Worm (Caenorhabditis elegans) whole organism, L4 larva: ENCODE measurements around the gene rbm-28.
"Not testable (repeated sequence)": the region's sequence is repeated elsewhere in the genome, so short reads cannot be mapped to it uniquely, and the experiment has no call there.

Experiments
- R02D3.7 ChIP-seq: fragments of 150-350 bp; sonication (generic microtip); optimal IDR thresholded peaks from 3 replicates; lab custom pipeline; 2014; ENCODE audit warnings: missing biosample characterization, missing genetic modification characterization
- T26A8.4 ChIP-seq: fragments of 200-800 bp; sonication (Bioruptor generic); IDR thresholded peaks from 2 replicates; pipeline ENCODE4 v1.3.6; 2022; ENCODE audit warnings: missing genetic modification characterization, missing compliant biosample characterization
- Y5F2A.4 ChIP-seq: fragments of 200-800 bp; sonication (Bioruptor generic); optimal IDR thresholded peaks from 2 replicates; lab custom pipeline; 2018; ENCODE audit warnings: mild to moderate bottlenecking, missing genetic modification characterization, missing compliant biosample characterization
- attf-4 ChIP-seq: sonication (generic microtip); optimal IDR thresholded peaks from 3 replicates; lab custom pipeline; 2017; ENCODE audit warnings: missing biosample characterization, missing genetic modification characterization
- ceh-28 ChIP-seq: fragments of 150-350 bp; optimal IDR thresholded peaks from 2 replicates; lab custom pipeline; 2014; ENCODE audit warnings: missing biosample characterization, missing genetic modification reagents, missing genetic modification characterization
- ctbp-1 ChIP-seq: fragments of 200-800 bp; sonication (Bioruptor generic); IDR thresholded peaks from 2 replicates; pipeline ENCODE4 v1.3.6; 2022; ENCODE audit warnings: missing genetic modification reagents, missing genetic modification characterization, missing compliant biosample characterization
- daf-16 ChIP-seq, 3 experiments: sonication (generic microtip); optimal IDR thresholded peaks; 2 replicates each; lab custom pipeline; 2016 to 2017; ENCODE audit warnings: missing genetic modification characterization in 3 of 3, missing genetic modification reagents in 3 of 3, mild to moderate bottlenecking in 2 of 3, missing compliant biosample characterization in 2 of 3, missing biosample characterization in 1 of 3, moderate library complexity in 1 of 3
- dmd-6 ChIP-seq: fragments of 200-800 bp; sonication (Bioruptor generic); IDR thresholded peaks from 2 replicates; pipeline ENCODE4 v1.3.6; 2022; ENCODE audit warnings: missing genetic modification reagents, missing genetic modification characterization, missing compliant biosample characterization
- duxl-1 ChIP-seq: sonication (generic microtip); optimal IDR thresholded peaks from 2 replicates; lab custom pipeline; 2016; ENCODE audit warnings: mild to moderate bottlenecking, missing genetic modification characterization, moderate library complexity, missing compliant biosample characterization; ENCODE audit not compliant: poor library complexity
- hmg-1.1 ChIP-seq: fragments of 200-800 bp; sonication (Bioruptor generic); IDR thresholded peaks from 2 replicates; pipeline ENCODE4 v1.3.6; 2022; ENCODE audit warnings: missing genetic modification reagents, missing genetic modification characterization, missing compliant biosample characterization
- lin-29 ChIP-seq: fragments of 200-800 bp; sonication (Bioruptor generic); IDR thresholded peaks from 2 replicates; pipeline ENCODE4 v1.3.6; 2022; ENCODE audit warnings: missing genetic modification reagents, missing genetic modification characterization, missing compliant biosample characterization
- lin-38 ChIP-seq: fragments of 200-800 bp; sonication (Bioruptor generic); IDR thresholded peaks from 2 replicates; pipeline ENCODE4 v1.3.6; 2022; ENCODE audit warnings: missing genetic modification reagents, missing genetic modification characterization, missing compliant biosample characterization
- mdl-1 ChIP-seq, 2 experiments: fragments of 150-350 bp in 1 of 2; sonication (generic microtip) in 1 of 2; optimal IDR thresholded peaks; 2 replicates each; lab custom pipeline; 2014 to 2017; ENCODE audit warnings: missing biosample characterization in 2 of 2, missing genetic modification characterization in 2 of 2
- mes-2 ChIP-seq: sonication (generic microtip); optimal IDR thresholded peaks from 2 replicates; lab custom pipeline; 2016; ENCODE audit warnings: missing genotype, mild to moderate bottlenecking, missing genetic modification characterization, missing compliant biosample characterization; ENCODE audit not compliant: poor library complexity, severe bottlenecking
- mxl-2 ChIP-seq: fragments of 200-800 bp; sonication (Bioruptor generic); conservative IDR thresholded peaks from 2 replicates; pipeline ENCODE4 v1.3.6; 2022; ENCODE audit warnings: missing genetic modification reagents, missing genetic modification characterization, missing compliant biosample characterization
- nhr-102 ChIP-seq: sonication (generic microtip); optimal IDR thresholded peaks from 2 replicates; lab custom pipeline; 2016; ENCODE audit warnings: mild to moderate bottlenecking, missing genetic modification characterization, moderate library complexity, missing compliant biosample characterization
- nhr-237 ChIP-seq: sonication (generic microtip); optimal IDR thresholded peaks from 2 replicates; lab custom pipeline; 2017; ENCODE audit warnings: missing biosample characterization, missing genetic modification characterization
- nhr-28 ChIP-seq: fragments of 150-350 bp; optimal IDR thresholded peaks from 2 replicates; lab custom pipeline; 2014; ENCODE audit warnings: missing biosample characterization, missing genetic modification characterization
- nhr-41 ChIP-seq: fragments of 200-800 bp; sonication (Bioruptor generic); IDR thresholded peaks from 2 replicates; pipeline ENCODE4 v1.3.6; 2022; ENCODE audit warnings: missing genetic modification reagents, missing genetic modification characterization, missing compliant biosample characterization
- nhr-42 ChIP-seq: fragments of 200-800 bp; sonication (Bioruptor generic); IDR thresholded peaks from 2 replicates; pipeline ENCODE4 v1.3.6; 2022; ENCODE audit warnings: missing genetic modification characterization, missing compliant biosample characterization
- pha-4 ChIP-seq, 2 experiments: fragments of 150-350 bp in 1 of 2; fragments of 200-800 bp in 1 of 2; sonication (Bioruptor generic) in 1 of 2; IDR thresholded peaks in 1 of 2; optimal IDR thresholded peaks in 1 of 2; 2 replicates each; pipeline versions ENCODE4 v1.3.6 to Lab custom; 2014 to 2022; ENCODE audit warnings: missing genetic modification characterization in 2 of 2, missing genetic modification reagents in 2 of 2, missing biosample characterization in 1 of 2, missing compliant biosample characterization in 1 of 2
- pqm-1 ChIP-seq: sonication (generic microtip); optimal IDR thresholded peaks from 2 replicates; lab custom pipeline; 2017; ENCODE audit warnings: missing biosample characterization, missing genetic modification characterization
- unc-130 ChIP-seq: sonication (generic microtip); optimal IDR thresholded peaks from 2 replicates; lab custom pipeline; 2016; ENCODE audit warnings: missing genetic modification reagents, missing genetic modification characterization, missing compliant biosample characterization
- unc-62 ChIP-seq, 3 experiments: fragments of 150-350 bp in 1 of 3; sonication (generic microtip); optimal IDR thresholded peaks in 2 of 3; peaks in 1 of 3; 1 replicate in 1 of 3; 2 replicates in 2 of 3; lab custom pipeline; 2014 to 2017; ENCODE audit warnings: missing biosample characterization in 3 of 3, missing genetic modification characterization in 3 of 3, missing genetic modification reagents in 3 of 3, missing genotype in 1 of 3
- zfp-2 ChIP-seq: sonication (generic microtip); optimal IDR thresholded peaks from 2 replicates; lab custom pipeline; 2016; ENCODE audit warnings: mild to moderate bottlenecking, missing genetic modification characterization, missing compliant biosample characterization
- zip-11 ChIP-seq: fragments of 200-800 bp; sonication (Bioruptor generic); IDR thresholded peaks from 2 replicates; pipeline ENCODE4 v1.3.6; 2022; ENCODE audit warnings: missing genetic modification characterization, missing compliant biosample characterization

Gene rbm-28

DNA sequence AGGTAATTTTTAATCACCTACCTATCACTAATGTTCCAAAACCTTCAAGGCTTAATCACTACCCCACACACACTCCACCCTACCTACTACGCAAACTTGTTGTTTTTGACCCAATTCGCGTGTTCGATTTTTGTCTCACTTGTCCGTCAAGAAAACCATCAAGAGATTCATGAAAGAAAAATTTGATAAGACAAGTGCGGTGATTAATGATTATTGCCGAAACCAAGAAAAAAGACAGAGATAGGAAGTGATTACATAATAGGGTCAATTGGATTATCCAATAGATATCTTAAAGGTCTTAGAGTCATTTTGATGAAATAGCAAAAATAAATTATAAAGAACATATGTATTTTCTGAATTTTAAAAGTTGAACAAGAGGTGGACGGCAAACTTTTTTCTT, 12.8 kb upstream of the rbm-28 start:
- TF ChIP-seq zip-11 (GFP tag; lab: Robert Waterston, UW), result no peak
- peak; percentile 49 for TF ChIP-seq nhr-28

DNA sequence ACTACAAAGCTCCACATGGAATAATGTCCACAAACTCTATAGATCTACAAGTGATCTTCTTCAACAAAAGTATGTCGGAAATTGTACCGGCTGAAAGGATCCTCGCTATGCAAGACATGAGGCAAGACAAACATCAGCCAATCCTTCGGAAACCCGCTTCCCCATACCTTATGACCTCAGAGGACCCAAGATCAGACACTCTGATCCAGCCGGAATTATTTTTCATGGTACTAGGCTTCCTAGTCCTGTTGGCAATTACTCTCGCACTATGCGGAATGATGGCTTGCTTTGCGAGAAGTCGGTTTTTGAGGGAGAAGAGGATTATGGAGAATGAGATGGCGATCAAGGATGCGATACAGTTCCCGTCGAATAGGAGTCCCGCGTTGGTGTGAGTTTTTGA, 7.2 kb upstream of the rbm-28 start:
- no peak for TF ChIP-seq Y5F2A.4
- no peak for TF ChIP-seq T26A8.4 (GFP tag; lab: Robert Waterston, UW)
- TF ChIP-seq unc-62 (GFP tag; optimal IDR thresholded peaks at IDR 0.05 in 1 of 2; lab: Kevin White, UChicago), result peak in 1 of 2 experiments; percentile 94
- no peak for TF ChIP-seq unc-62 (tag; optimal IDR thresholded peaks at IDR 0.05; lab: Kevin White, UChicago)
- TF ChIP-seq lin-38 (GFP tag; lab: Robert Waterston, UW), result no peak
- TF ChIP-seq mes-2 (tag; lab: Kevin White, UChicago), result no peak
- no peak for TF ChIP-seq attf-4 (tag; lab: Kevin White, UChicago)
- TF ChIP-seq R02D3.7 (tag; lab: Kevin White, UChicago), result no peak
- TF ChIP-seq nhr-42 (GFP tag; lab: Robert Waterston, UW), result no peak
- TF ChIP-seq nhr-237 (tag; lab: Kevin White, UChicago), result no peak

DNA sequence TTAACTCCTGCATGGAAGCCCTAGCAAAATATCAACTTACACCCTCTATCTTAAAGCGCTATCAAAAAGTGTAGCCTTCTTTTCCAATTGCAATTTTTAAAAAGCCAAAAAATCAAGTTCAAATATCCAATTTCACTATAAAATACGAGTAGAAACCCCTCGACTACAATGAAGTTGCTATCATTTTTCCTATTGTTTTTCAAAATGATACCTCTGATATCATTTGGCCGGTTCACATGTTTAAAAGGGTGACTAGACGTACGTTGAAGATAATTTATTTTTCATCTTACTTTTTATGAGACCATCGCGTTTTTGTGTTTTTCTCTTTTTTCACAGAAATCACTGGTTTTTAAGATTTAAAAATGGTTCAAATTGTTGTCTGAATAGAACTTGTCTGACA, 5.6 kb upstream of the rbm-28 start, which contains the start of gene R05H10.1:
Gene R05H10.1, plus strand, starts transcription at position 334 of the 400 bp plus-strand sequence.
- TF ChIP-seq nhr-28 (peak; percentile 91), unc-130 (GFP tag; lab: Kevin White, UChicago) (no peak), mdl-1 (tag; optimal IDR thresholded peaks at IDR 0.05; lab: Kevin White, UChicago) (peak in 1 of 2 experiments; percentile 0)

DNA sequence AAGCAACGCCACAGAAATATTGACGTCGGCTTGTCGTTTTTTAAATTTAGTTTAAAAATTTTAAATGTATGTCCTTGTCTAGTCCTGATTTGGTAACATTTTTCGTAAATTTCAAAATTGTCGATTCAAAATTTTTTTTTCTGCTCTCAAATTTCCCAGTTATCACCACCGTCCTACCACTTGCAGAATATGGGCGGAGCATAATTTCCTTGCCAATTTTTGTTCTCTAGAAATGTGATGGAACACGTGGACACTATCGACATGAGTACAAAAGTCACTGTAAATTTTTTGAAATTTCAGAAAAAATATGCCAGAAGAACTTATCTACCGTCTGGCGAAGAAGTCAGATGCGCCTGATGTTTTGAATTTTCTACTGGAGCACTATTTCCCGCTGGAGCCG, 1.8 kb upstream of the rbm-28 start, which contains the start of gene R05H10.7:
Gene R05H10.7, plus strand, starts transcription at position 301 of the 400 bp plus-strand sequence.
- TF ChIP-seq nhr-41 (GFP tag; lab: Robert Waterston, UW) (no peak), lin-29 (no peak), zfp-2 (tag; lab: Kevin White, UChicago) (no peak), lin-38 (GFP tag; lab: Robert Waterston, UW) (no peak), nhr-237 (tag; lab: Kevin White, UChicago) (no peak), pha-4 (GFP tag; IDR thresholded peaks at IDR 0.05; lab: Robert Waterston, UW) (no peak), pha-4 (tag; optimal IDR thresholded peaks at IDR 0.05; lab: Kevin White, UChicago) (no peak), unc-62 (GFP tag; optimal IDR thresholded peaks at IDR 0.05 in 1 of 2; lab: Kevin White, UChicago) (no peak), unc-62 (tag; optimal IDR thresholded peaks at IDR 0.05; lab: Kevin White, UChicago) (no peak), nhr-102 (no peak), zip-11 (GFP tag; lab: Robert Waterston, UW) (no peak), ctbp-1 (GFP tag; lab: Robert Waterston, UW) (no peak), ceh-28 (tag; lab: Kevin White, UChicago) (no peak), pqm-1 (tag; lab: Kevin White, UChicago) (no peak), mxl-2 (GFP tag; lab: Robert Waterston, UW) (no peak), duxl-1 (tag; lab: Kevin White, UChicago) (no peak)

DNA sequence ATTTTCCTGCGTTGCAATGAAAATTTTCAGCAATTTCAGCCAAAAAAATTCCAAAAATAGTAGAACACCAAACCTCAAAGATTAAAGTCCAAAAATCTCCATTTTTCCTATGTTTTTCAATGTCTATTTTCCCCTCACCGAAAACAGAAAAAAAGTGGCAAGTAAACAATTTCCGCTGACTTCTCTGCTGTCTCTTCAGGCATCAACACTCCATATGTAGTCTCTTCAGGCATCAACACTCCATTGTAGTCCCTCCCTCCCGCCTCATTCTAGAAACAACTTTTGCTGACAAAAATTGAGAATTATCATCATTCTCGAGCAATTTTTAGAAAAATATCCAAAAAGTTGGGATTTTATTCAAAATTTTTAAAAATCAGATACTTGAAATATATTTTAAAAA, 7.2 kb downstream of the rbm-28 start:
- TF ChIP-seq dmd-6 (GFP tag; lab: Robert Waterston, UW) (peak; percentile 27), daf-16 (tag; optimal IDR thresholded peaks at IDR 0.05; lab: Kevin White, UChicago) (peak; percentile 35), hmg-1.1 (GFP tag; lab: Robert Waterston, UW) (peak; percentile 27; the same call in 1 of the 2 replicates)
- TF ChIP-seq daf-16 (GFP tag; optimal IDR thresholded peaks at IDR 0.05; lab: Kevin White, UChicago), result not testable (repeated sequence)

DNA sequence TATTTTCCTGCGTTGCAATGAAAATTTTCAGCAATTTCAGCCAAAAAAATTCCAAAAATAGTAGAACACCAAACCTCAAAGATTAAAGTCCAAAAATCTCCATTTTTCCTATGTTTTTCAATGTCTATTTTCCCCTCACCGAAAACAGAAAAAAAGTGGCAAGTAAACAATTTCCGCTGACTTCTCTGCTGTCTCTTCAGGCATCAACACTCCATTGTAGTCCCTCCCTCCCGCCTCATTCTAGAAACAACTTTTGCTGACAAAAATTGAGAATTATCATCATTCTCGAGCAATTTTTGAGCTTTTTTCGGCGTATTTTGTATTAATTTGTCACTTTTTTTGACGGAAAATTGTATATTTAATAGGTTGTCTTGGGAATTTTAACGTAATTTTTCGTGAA, 8.1 kb downstream of the rbm-28 start:
- TF ChIP-seq nhr-42 (GFP tag; lab: Robert Waterston, UW) (0 out of 2 replicates have a peak, but pooled peaks have one; percentile 27), dmd-6 (GFP tag; lab: Robert Waterston, UW) (peak; percentile 23; the same call in 1 of the 2 replicates)
- TF ChIP-seq, all 104 proteins: peak for 2; not testable (repeated sequence) for 102
